Worm (Caenorhabditis elegans) whole organism, mixed stage, embryonic: ENCODE data around the gene F57G12.2.

ENCODE experiments used
- bed-3 ChIP-seq: fragments of 200-800 bp; sonication (Bioruptor generic); optimal IDR thresholded peaks from 3 replicates; lab custom pipeline; 2018; ENCODE audit warnings: mild to moderate bottlenecking, missing genetic modification characterization, moderate library complexity, missing compliant biosample characterization
- blmp-1 ChIP-seq: fragments of 150-350 bp; optimal IDR thresholded peaks from 2 replicates; lab custom pipeline; 2014; ENCODE audit warnings: missing biosample characterization, missing genetic modification characterization
- elt-3 ChIP-seq: fragments of 150-350 bp; optimal IDR thresholded peaks from 2 replicates; lab custom pipeline; 2014; ENCODE audit warnings: missing biosample characterization, missing genetic modification characterization
- mep-1 ChIP-seq: fragments of 150-350 bp; optimal IDR thresholded peaks from 2 replicates; lab custom pipeline; 2017; ENCODE audit warnings: missing biosample characterization, missing genetic modification reagents, missing genetic modification characterization, inconsistent platforms
- nhr-12 ChIP-seq: fragments of 150-350 bp; optimal IDR thresholded peaks from 2 replicates; lab custom pipeline; 2014; ENCODE audit warnings: missing biosample characterization, missing genetic modification characterization
- nhr-2 ChIP-seq: fragments of 150-350 bp; optimal IDR thresholded peaks from 2 replicates; lab custom pipeline; 2014; ENCODE audit warnings: missing biosample characterization, missing genetic modification characterization
- nhr-76 ChIP-seq: sonication (generic microtip); optimal IDR thresholded peaks from 2 replicates; lab custom pipeline; 2017; ENCODE audit warnings: missing biosample characterization, missing genetic modification characterization
- pha-4 ChIP-seq: fragments of 150-350 bp; optimal IDR thresholded peaks from 2 replicates; lab custom pipeline; 2018; ENCODE audit warnings: missing biosample characterization, missing genetic modification reagents, missing genetic modification characterization
- snpc-4 ChIP-seq: fragments of 150-350 bp; optimal IDR thresholded peaks from 2 replicates; lab custom pipeline; 2014; ENCODE audit warnings: missing biosample characterization, missing genetic modification characterization
- unc-120 ChIP-seq: sonication (generic microtip); optimal IDR thresholded peaks from 2 replicates; lab custom pipeline; 2017; ENCODE audit warnings: missing genetic modification characterization, missing compliant biosample characterization; ENCODE audit not compliant: poor library complexity, severe bottlenecking
- unc-39 ChIP-seq: fragments of 150-350 bp; optimal IDR thresholded peaks from 2 replicates; lab custom pipeline; 2014; ENCODE audit warnings: missing biosample characterization, missing genetic modification characterization
- unc-62 ChIP-seq: fragments of 150-350 bp; optimal IDR thresholded peaks from 2 replicates; lab custom pipeline; 2014; ENCODE audit warnings: missing biosample characterization, missing genetic modification reagents, missing genetic modification characterization

DNA sequence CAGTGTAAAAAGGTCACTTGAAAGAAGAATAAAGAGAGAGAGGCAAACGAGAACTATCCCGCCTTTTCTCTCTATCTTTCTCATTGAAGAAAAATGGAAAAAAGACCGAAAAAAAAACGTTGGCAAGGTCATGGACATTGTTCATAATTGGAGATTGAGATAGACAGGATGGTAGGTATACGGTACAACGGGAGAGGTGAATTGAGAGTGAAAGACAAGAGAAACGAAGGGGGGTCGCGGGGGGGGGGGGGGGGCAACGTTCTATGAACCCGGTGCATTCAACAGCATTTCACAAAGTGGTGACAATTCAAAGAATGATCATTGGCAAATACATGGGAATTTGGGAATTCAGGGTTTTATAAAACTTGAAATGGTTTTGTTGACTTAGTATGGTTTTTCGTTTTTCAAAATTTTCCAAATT, 17.0 kb upstream of the F57G12.2 start:
- no peak for TF ChIP-seq nhr-2 (tag; lab: Kevin White, UChicago)
- TF ChIP-seq nhr-76 (tag; lab: Kevin White, UChicago), result no peak
- no peak for TF ChIP-seq nhr-12
- TF ChIP-seq snpc-4 (tag; lab: Kevin White, UChicago), result no peak
- no peak for TF ChIP-seq mep-1 (tag; lab: Kevin White, UChicago)
- no peak for TF ChIP-seq unc-120 (tag; lab: Kevin White, UChicago)
- TF ChIP-seq unc-39 (tag; lab: Kevin White, UChicago), result no peak
- no peak for TF ChIP-seq blmp-1 (tag; lab: Kevin White, UChicago)
- TF ChIP-seq bed-3 (GFP tag; lab: Kevin White, UChicago), result no peak
- TF ChIP-seq pha-4 (tag; lab: Kevin White, UChicago), result no peak
- no peak for TF ChIP-seq elt-3
- no peak for TF ChIP-seq unc-62
